Fruit fly (Drosophila melanogaster) whole organism, adult: ENCODE data around the gene iav.

ENCODE experiments used
- CG11617 ChIP-seq: fragments of 200-800 bp; sonication (Bioruptor generic); optimal IDR thresholded peaks from 2 replicates; lab custom pipeline; 2017; ENCODE audit warnings: mild to moderate bottlenecking, missing biosample characterization, missing genetic modification reagents, missing genetic modification characterization
- CG14711 ChIP-seq: fragments of 200-800 bp; sonication (Bioruptor generic); optimal IDR thresholded peaks from 2 replicates; lab custom pipeline; 2018; ENCODE audit warnings: missing biosample characterization, mild to moderate bottlenecking, missing genetic modification characterization, moderate library complexity
- CG1620 ChIP-seq: fragments of 200-800 bp; sonication (Bioruptor generic); optimal IDR thresholded peaks from 2 replicates; lab custom pipeline; 2016; ENCODE audit warnings: missing biosample characterization, missing genetic modification characterization
- CG5204 ChIP-seq: fragments of 200-800 bp; sonication (Bioruptor generic); optimal IDR thresholded peaks from 2 replicates; lab custom pipeline; 2016; ENCODE audit warnings: missing biosample characterization, missing genetic modification characterization
- CG7101 ChIP-seq: fragments of 200-800 bp; sonication (Bioruptor generic); optimal IDR thresholded peaks from 2 replicates; lab custom pipeline; 2018; ENCODE audit warnings: missing biosample characterization, mild to moderate bottlenecking, missing genetic modification characterization, moderate library complexity
- Hr96 ChIP-seq: fragments of 200-800 bp; sonication (Bioruptor generic); optimal IDR thresholded peaks from 2 replicates; lab custom pipeline; 2016; ENCODE audit warnings: missing biosample characterization, missing genetic modification characterization
- Mnt ChIP-seq: fragments of 200-800 bp; sonication (Bioruptor generic); optimal IDR thresholded peaks from 2 replicates; lab custom pipeline; 2016; ENCODE audit warnings: missing biosample characterization, mild to moderate bottlenecking, missing genetic modification characterization
- bab1 ChIP-seq: fragments of 200-800 bp; sonication (Bioruptor generic); optimal IDR thresholded peaks from 3 replicates; lab custom pipeline; 2019; ENCODE audit warnings: missing biosample characterization, mild to moderate bottlenecking, missing genetic modification characterization, moderate library complexity
- cic ChIP-seq: fragments of 200-800 bp; sonication (Bioruptor generic); optimal IDR thresholded peaks from 2 replicates; lab custom pipeline; 2017; ENCODE audit warnings: missing biosample characterization, mild to moderate bottlenecking, missing genetic modification characterization, moderate library complexity
- kay ChIP-seq: fragments of 200-800 bp; sonication (Bioruptor generic); peaks from one replicate; lab custom pipeline; 2016; ENCODE audit warnings: missing biosample characterization, missing genetic modification characterization, borderline replicate concordance
- ovo ChIP-seq: fragments of 200-800 bp; sonication (Bioruptor generic); optimal IDR thresholded peaks from 2 replicates; lab custom pipeline; 2016; ENCODE audit warnings: missing biosample characterization, missing genetic modification characterization

- no peak for TF ChIP-seq cic
- no peak for TF ChIP-seq CG7101 (tag; lab: Kevin White, UChicago)
- no peak for TF ChIP-seq ovo (GFP tag; lab: Kevin White, UChicago)
- no peak for TF ChIP-seq Hr96 (GFP tag; lab: Kevin White, UChicago)
- no peak for TF ChIP-seq Mnt (GFP tag; lab: Kevin White, UChicago)
- TF ChIP-seq CG14711 (tag; lab: Kevin White, UChicago): no peak
- TF ChIP-seq CG11617 (GFP tag; lab: Kevin White, UChicago): no peak
- TF ChIP-seq CG1620 (GFP tag; lab: Kevin White, UChicago): no peak
- TF ChIP-seq bab1 (GFP tag; lab: Kevin White, UChicago): no peak
- no peak for TF ChIP-seq CG5204 (GFP tag; lab: Kevin White, UChicago)
- no peak for TF ChIP-seq kay
Measured at dm6 chrX:6805404-6805803, 8.4 kb upstream of the iav start.
